Fruit fly (Drosophila melanogaster) whole organism, prepupa: Measurements from ENCODE around the gene RagA-B.
A peak's percentile ranks its signal among the peaks of the same experiment; 100 is the strongest.

Experiments
- Blimp-1 ChIP-seq: fragments of 200-800 bp; sonication (Bioruptor generic); optimal IDR thresholded peaks from 3 replicates; lab custom pipeline; 2017; ENCODE audit warnings: missing biosample characterization, missing genetic modification characterization, mild to moderate bottlenecking, moderate library complexity, missing genetic modification reagents
- CG10669 ChIP-seq: fragments of 200-800 bp; sonication (Bioruptor generic); optimal IDR thresholded peaks from 3 replicates; lab custom pipeline; 2018; ENCODE audit warnings: missing biosample characterization, mild to moderate bottlenecking, missing genetic modification characterization, moderate library complexity
- CG11294 ChIP-seq: fragments of 200-800 bp; sonication (Bioruptor generic); IDR thresholded peaks from 2 replicates; pipeline ENCODE4 v1.3.6; 2022; ENCODE audit warnings: missing biosample characterization, missing genetic modification characterization
- CG11762 ChIP-seq: fragments of 200-800 bp; sonication (Bioruptor generic); optimal IDR thresholded peaks from 3 replicates; lab custom pipeline; 2016; ENCODE audit warnings: missing biosample characterization, missing genetic modification characterization; ENCODE audit not compliant: insufficient read depth
- CG11902 ChIP-seq: fragments of 200-800 bp; sonication (Bioruptor generic); optimal IDR thresholded peaks from 3 replicates; lab custom pipeline; 2016; ENCODE audit warnings: missing biosample characterization, missing genetic modification characterization
- CG15336 ChIP-seq: fragments of 200-800 bp; sonication (Bioruptor generic); IDR thresholded peaks from 2 replicates; pipeline ENCODE4 v1.3.6; 2022; ENCODE audit warnings: missing biosample characterization, missing genetic modification characterization
- CG1621 ChIP-seq: fragments of 200-800 bp; sonication (Bioruptor generic); optimal IDR thresholded peaks from 3 replicates; lab custom pipeline; 2018; ENCODE audit warnings: missing biosample characterization, mild to moderate bottlenecking, missing genetic modification characterization
- CG16779 ChIP-seq: fragments of 200-800 bp; sonication (Bioruptor generic); optimal IDR thresholded peaks from 3 replicates; lab custom pipeline; 2017; ENCODE audit warnings: missing biosample characterization, mild to moderate bottlenecking, missing genetic modification characterization
- CG3032 ChIP-seq: fragments of 200-800 bp; optimal IDR thresholded peaks from 2 replicates; lab custom pipeline; 2019; ENCODE audit warnings: missing biosample characterization, mild to moderate bottlenecking, missing genetic modification characterization, moderate library complexity
- CG31627 ChIP-seq: fragments of 200-800 bp; sonication (Bioruptor generic); optimal IDR thresholded peaks from 3 replicates; lab custom pipeline; 2016; ENCODE audit warnings: missing biosample characterization, missing genetic modification characterization
- CG32006 ChIP-seq: fragments of 200-800 bp; sonication (Bioruptor generic); optimal IDR thresholded peaks from 3 replicates; lab custom pipeline; 2017; ENCODE audit warnings: missing biosample characterization, mild to moderate bottlenecking, missing genetic modification characterization
- CG34406 ChIP-seq: fragments of 200-800 bp; sonication (Bioruptor generic); optimal IDR thresholded peaks from 3 replicates; lab custom pipeline; 2016; ENCODE audit warnings: missing biosample characterization, missing genetic modification characterization
- CG3919 ChIP-seq: fragments of 200-800 bp; sonication (Bioruptor generic); optimal IDR thresholded peaks from 3 replicates; lab custom pipeline; 2016; ENCODE audit warnings: missing biosample characterization, missing genetic modification characterization
- CG6163 ChIP-seq: fragments of 200-800 bp; sonication (Bioruptor generic); IDR thresholded peaks from 3 replicates; pipeline ENCODE4 v1.3.6; 2022; ENCODE audit warnings: missing biosample characterization, missing genetic modification characterization
- CG6276 ChIP-seq: fragments of 200-800 bp; sonication (Bioruptor generic); optimal IDR thresholded peaks from 2 replicates; lab custom pipeline; 2017; ENCODE audit warnings: missing biosample characterization, mild to moderate bottlenecking, missing genetic modification characterization
- CG6792 ChIP-seq: fragments of 200-800 bp; sonication (Bioruptor generic); optimal IDR thresholded peaks from 3 replicates; lab custom pipeline; 2016; ENCODE audit warnings: missing biosample characterization, missing genetic modification characterization
- CG6808 ChIP-seq: fragments of 200-800 bp; sonication (Bioruptor generic); optimal IDR thresholded peaks from 3 replicates; lab custom pipeline; 2017; ENCODE audit warnings: missing biosample characterization, missing genetic modification characterization, mild to moderate bottlenecking, moderate library complexity, missing genetic modification reagents
- CG6854 ChIP-seq: fragments of 200-800 bp; sonication (Bioruptor generic); optimal IDR thresholded peaks from 2 replicates; lab custom pipeline; 2017; ENCODE audit warnings: missing biosample characterization, mild to moderate bottlenecking, missing genetic modification characterization
- CG7368 ChIP-seq: fragments of 200-800 bp; sonication (Bioruptor generic); optimal IDR thresholded peaks from 3 replicates; lab custom pipeline; 2016; ENCODE audit warnings: missing biosample characterization, missing genetic modification characterization
- CG8119 ChIP-seq: fragments of 200-800 bp; sonication (Bioruptor generic); IDR thresholded peaks from 3 replicates; pipeline ENCODE4 v1.3.6; 2022; ENCODE audit warnings: missing biosample characterization, missing genetic modification characterization
- CG9139 ChIP-seq: fragments of 200-800 bp; sonication (Bioruptor generic); optimal IDR thresholded peaks from 3 replicates; lab custom pipeline; 2017; ENCODE audit warnings: missing biosample characterization, mild to moderate bottlenecking, missing genetic modification characterization
- Eip78C ChIP-seq: fragments of 200-800 bp; sonication (Bioruptor generic); peaks from one replicate; lab custom pipeline; 2016; ENCODE audit warnings: missing biosample characterization, missing genetic modification characterization
- Eip93F ChIP-seq: fragments of 200-800 bp; sonication (Bioruptor generic); optimal IDR thresholded peaks from 2 replicates; lab custom pipeline; 2016; ENCODE audit warnings: missing biosample characterization, mild to moderate bottlenecking, missing genetic modification characterization
- Ets21C ChIP-seq: fragments of 200-800 bp; sonication (Bioruptor generic); optimal IDR thresholded peaks from 3 replicates; lab custom pipeline; 2016; ENCODE audit warnings: missing biosample characterization, missing genetic modification characterization
- Gug ChIP-seq: fragments of 200-800 bp; sonication (Bioruptor generic); IDR thresholded peaks from 2 replicates; pipeline ENCODE4 v1.3.6; 2022; ENCODE audit warnings: missing biosample characterization, missing genetic modification characterization
- Hr38 ChIP-seq: sonication (Bioruptor generic); optimal IDR thresholded peaks from 2 replicates; lab custom pipeline; 2016; ENCODE audit warnings: missing biosample characterization, missing genetic modification characterization
- Hr39 ChIP-seq: fragments of 200-800 bp; sonication (Bioruptor generic); optimal IDR thresholded peaks from 2 replicates; lab custom pipeline; 2016; ENCODE audit warnings: missing biosample characterization, missing genetic modification characterization
- Hr4 ChIP-seq: fragments of 200-800 bp; sonication (Bioruptor generic); optimal IDR thresholded peaks from 3 replicates; lab custom pipeline; 2016; ENCODE audit warnings: missing biosample characterization, missing genetic modification characterization
- Lpt ChIP-seq: fragments of 200-800 bp; sonication (Bioruptor generic); optimal IDR thresholded peaks from 3 replicates; lab custom pipeline; 2016; ENCODE audit warnings: missing biosample characterization, missing genetic modification characterization
- Met ChIP-seq: fragments of 200-800 bp; sonication (Bioruptor generic); optimal IDR thresholded peaks from 3 replicates; lab custom pipeline; 2016; ENCODE audit warnings: missing biosample characterization, missing genetic modification characterization
- OdsH ChIP-seq: fragments of 200-800 bp; sonication (Bioruptor generic); optimal IDR thresholded peaks from 3 replicates; lab custom pipeline; 2016; ENCODE audit warnings: missing biosample characterization, missing genetic modification characterization
- Smox ChIP-seq: fragments of 200-800 bp; sonication (Bioruptor generic); optimal IDR thresholded peaks from 3 replicates; lab custom pipeline; 2016; ENCODE audit warnings: missing biosample characterization, missing genetic modification characterization
- Sox102F ChIP-seq: fragments of 200-800 bp; sonication (Bioruptor generic); optimal IDR thresholded peaks from 2 replicates; lab custom pipeline; 2016; ENCODE audit warnings: missing biosample characterization, mild to moderate bottlenecking, missing genetic modification characterization
- Sox14 ChIP-seq: fragments of 200-800 bp; sonication (Bioruptor generic); optimal IDR thresholded peaks from 3 replicates; lab custom pipeline; 2016; ENCODE audit warnings: missing biosample characterization, missing genetic modification characterization
- Sox15 ChIP-seq: fragments of 200-800 bp; sonication (Bioruptor generic); optimal IDR thresholded peaks from 3 replicates; lab custom pipeline; 2016; ENCODE audit warnings: missing biosample characterization, missing genetic modification characterization
- achi ChIP-seq: fragments of 200-800 bp; sonication (Bioruptor generic); optimal IDR thresholded peaks from 3 replicates; lab custom pipeline; 2016; ENCODE audit warnings: missing biosample characterization, missing genetic modification characterization
- acj6 ChIP-seq: fragments of 200-800 bp; sonication (Bioruptor generic); optimal IDR thresholded peaks from 3 replicates; lab custom pipeline; 2016; ENCODE audit warnings: missing biosample characterization, missing genetic modification characterization
- cyc ChIP-seq: fragments of 200-800 bp; sonication (Bioruptor generic); optimal IDR thresholded peaks from 3 replicates; lab custom pipeline; 2016; ENCODE audit warnings: missing biosample characterization, missing genetic modification characterization
- dac ChIP-seq: fragments of 200-800 bp; sonication (Bioruptor generic); optimal IDR thresholded peaks from 2 replicates; lab custom pipeline; 2017; ENCODE audit warnings: missing biosample characterization, mild to moderate bottlenecking, missing genetic modification characterization
- eg ChIP-seq: fragments of 200-800 bp; sonication (Bioruptor generic); IDR thresholded peaks from 3 replicates; pipeline ENCODE4 v1.3.6; 2022; ENCODE audit warnings: missing biosample characterization, missing genetic modification characterization
- esn ChIP-seq: fragments of 200-800 bp; sonication (Bioruptor generic); optimal IDR thresholded peaks from 2 replicates; lab custom pipeline; 2016; ENCODE audit warnings: missing biosample characterization, mild to moderate bottlenecking, missing genetic modification characterization, moderate library complexity
- fd59A ChIP-seq: fragments of 200-800 bp; sonication (Bioruptor generic); optimal IDR thresholded peaks from 2 replicates; lab custom pipeline; 2017; ENCODE audit warnings: missing biosample characterization, mild to moderate bottlenecking, missing genetic modification characterization, missing genetic modification reagents
- fd85E ChIP-seq: fragments of 200-800 bp; sonication (Bioruptor generic); optimal IDR thresholded peaks from 3 replicates; lab custom pipeline; 2016; ENCODE audit warnings: missing biosample characterization, missing genetic modification characterization
- fkh ChIP-seq: fragments of 200-800 bp; sonication (Bioruptor generic); optimal IDR thresholded peaks from 3 replicates; lab custom pipeline; 2017; ENCODE audit warnings: missing biosample characterization, mild to moderate bottlenecking, missing genetic modification characterization, moderate library complexity
- lz ChIP-seq: fragments of 200-800 bp; sonication (Bioruptor generic); optimal IDR thresholded peaks from 3 replicates; lab custom pipeline; 2016; ENCODE audit warnings: missing biosample characterization, missing genetic modification characterization
- net ChIP-seq: fragments of 200-800 bp; sonication (Bioruptor generic); optimal IDR thresholded peaks from 3 replicates; lab custom pipeline; 2016; ENCODE audit warnings: missing biosample characterization, missing genetic modification characterization
- pdm3 ChIP-seq: fragments of 200-800 bp; sonication (Bioruptor generic); optimal IDR thresholded peaks from 3 replicates; lab custom pipeline; 2016; ENCODE audit warnings: missing biosample characterization, missing genetic modification characterization
- salr ChIP-seq, 2 experiments: fragments of 200-800 bp; sonication (Bioruptor generic); optimal IDR thresholded peaks; 3 replicates each; lab custom pipeline; 2016 to 2018; ENCODE audit warnings: missing biosample characterization in 2 of 2, missing genetic modification characterization in 2 of 2, mild to moderate bottlenecking in 1 of 2
- spab ChIP-seq: fragments of 200-800 bp; sonication (Bioruptor generic); optimal IDR thresholded peaks from 2 replicates; lab custom pipeline; 2017; ENCODE audit warnings: missing biosample characterization, mild to moderate bottlenecking, missing genetic modification characterization, missing genetic modification reagents
- ss ChIP-seq, 2 experiments: fragments of 200-800 bp; sonication (Bioruptor generic); optimal IDR thresholded peaks; 2 replicates in 1 of 2; 3 replicates in 1 of 2; lab custom pipeline; 2017 to 2018; ENCODE audit warnings: mild to moderate bottlenecking in 2 of 2, missing biosample characterization in 2 of 2, missing genetic modification characterization in 2 of 2, moderate library complexity in 1 of 2
- svp ChIP-seq: fragments of 200-800 bp; sonication (Bioruptor generic); peaks from one replicate; lab custom pipeline; 2016; ENCODE audit warnings: missing biosample characterization, missing genetic modification characterization
- vri ChIP-seq: fragments of 200-800 bp; sonication (Bioruptor generic); optimal IDR thresholded peaks from 3 replicates; lab custom pipeline; 2016; ENCODE audit warnings: missing biosample characterization, mild to moderate bottlenecking, missing genetic modification characterization

Gene RagA-B

DNA sequence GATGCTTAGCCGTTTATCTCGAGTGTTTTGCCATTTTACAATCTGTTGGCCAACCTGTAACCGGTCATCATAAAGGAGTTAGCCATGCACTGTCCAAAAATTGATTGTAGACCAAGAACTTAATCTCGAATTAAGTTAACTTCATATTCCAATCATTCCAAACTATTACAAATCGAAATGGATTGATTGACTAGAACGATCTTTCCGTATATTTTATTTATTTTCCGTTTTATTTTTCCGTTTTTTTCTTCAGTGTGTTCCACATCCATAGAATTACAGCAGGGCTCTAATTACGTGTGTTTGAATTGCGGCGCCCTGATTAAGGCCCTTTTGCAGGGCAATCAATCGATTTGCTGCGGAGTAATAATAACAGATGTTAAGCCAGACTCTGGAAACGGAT is 51.4 kb downstream of the RagA-B start:
- TF ChIP-seq CG6163 (GFP tag; lab: Robert Waterston, UW): peak; percentile 62; the same call in 2 of the 3 replicates
- TF ChIP-seq pdm3 (GFP tag; lab: Kevin White, UChicago): peak; percentile 7
- peak; percentile 10 for TF ChIP-seq CG34406
- TF ChIP-seq CG8119 (GFP tag; lab: Robert Waterston, UW): peak; percentile 60; the same call in 1 of the 3 replicates
- TF ChIP-seq salr (GFP tag; optimal IDR thresholded peaks at IDR 0.05; lab: Kevin White, UChicago): no peak
- TF ChIP-seq Eip93F (GFP tag; lab: Kevin White, UChicago): no peak
- no peak for TF ChIP-seq dac (GFP tag; lab: Kevin White, UChicago)
- no peak for TF ChIP-seq Sox15 (GFP tag; lab: Kevin White, UChicago)
- TF ChIP-seq CG16779: no peak
- peak; percentile 45 for TF ChIP-seq achi
- TF ChIP-seq CG11762 (GFP tag; lab: Kevin White, UChicago): no peak
- TF ChIP-seq Ets21C: no peak
- peak; percentile 6 for TF ChIP-seq Hr4 (GFP tag; lab: Kevin White, UChicago)
- peak; percentile 17 for TF ChIP-seq esn (GFP tag; lab: Kevin White, UChicago)
- peak; percentile 34 for TF ChIP-seq acj6 (GFP tag; lab: Kevin White, UChicago)
- peak; percentile 9 for TF ChIP-seq Lpt (GFP tag; lab: Kevin White, UChicago)
- no peak for TF ChIP-seq Blimp-1 (GFP tag; lab: Kevin White, UChicago)
- TF ChIP-seq CG6808 (GFP tag; lab: Kevin White, UChicago): peak; percentile 31
- TF ChIP-seq Met (GFP tag; lab: Kevin White, UChicago): peak; percentile 12
- TF ChIP-seq Gug (GFP tag; lab: Robert Waterston, UW): peak; percentile 32; the same call in 1 of the 2 replicates
- peak; percentile 46 for TF ChIP-seq CG32006
- peak; percentile 12 for TF ChIP-seq cyc (GFP tag; lab: Kevin White, UChicago)
- TF ChIP-seq net: peak; percentile 35
- TF ChIP-seq CG15336 (GFP tag; lab: Robert Waterston, UW): peak; percentile 51
- TF ChIP-seq CG11902 (GFP tag; lab: Kevin White, UChicago): no peak
- TF ChIP-seq CG9139 (GFP tag; lab: Kevin White, UChicago): no peak
- no peak for TF ChIP-seq fkh (GFP tag; lab: Kevin White, UChicago)
- peak; percentile 63 for TF ChIP-seq Eip78C
- peak; percentile 14 for TF ChIP-seq spab (GFP tag; lab: Kevin White, UChicago)
- no peak for TF ChIP-seq Sox14
- TF ChIP-seq CG3919: peak; percentile 49
- no peak for TF ChIP-seq CG31627 (GFP tag; lab: Kevin White, UChicago)
- TF ChIP-seq CG6276 (GFP tag; lab: Kevin White, UChicago): no peak
- TF ChIP-seq fd59A (GFP tag; lab: Kevin White, UChicago): no peak
- TF ChIP-seq fd85E (GFP tag; lab: Kevin White, UChicago): no peak
- TF ChIP-seq svp (GFP tag; lab: Kevin White, UChicago): no peak
- TF ChIP-seq OdsH (GFP tag; lab: Kevin White, UChicago): peak; percentile 21
- TF ChIP-seq CG7368: no peak
- TF ChIP-seq CG6792 (GFP tag; lab: Kevin White, UChicago): no peak
- no peak for TF ChIP-seq CG11294 (GFP tag; lab: Robert Waterston, UW)
- TF ChIP-seq Smox (GFP tag; lab: Kevin White, UChicago): no peak
- TF ChIP-seq CG3032 (tag; lab: Kevin White, UChicago): peak; percentile 32
- TF ChIP-seq Hr39 (GFP tag; lab: Kevin White, UChicago): no peak
- no peak for TF ChIP-seq Hr38
- TF ChIP-seq CG6854 (GFP tag; lab: Kevin White, UChicago): no peak
- peak; percentile 45; the same call in 1 of the 3 replicates for TF ChIP-seq eg (GFP tag; lab: Robert Waterston, UW)
- TF ChIP-seq CG10669 (GFP tag; lab: Kevin White, UChicago): peak; percentile 36
- TF ChIP-seq Sox102F (GFP tag; lab: Kevin White, UChicago): no peak
- TF ChIP-seq ss (GFP tag; optimal IDR thresholded peaks at IDR 0.05; lab: Kevin White, UChicago): peak in 1 of 2 experiments; percentile 41
- TF ChIP-seq vri (GFP tag; lab: Kevin White, UChicago): no peak
- TF ChIP-seq CG1621 (tag; lab: Kevin White, UChicago): peak; percentile 24
- TF ChIP-seq lz: no peak
